Worm (Caenorhabditis elegans) whole organism, L1 larva: ENCODE data around the gene F22F1.2.

Source experiments
- C04F5.9 ChIP-seq: sonication (generic microtip); optimal IDR thresholded peaks from 2 replicates; lab custom pipeline; 2016; ENCODE audit warnings: missing genetic modification characterization, missing compliant biosample characterization
- aly-2 ChIP-seq: fragments of 150-350 bp; optimal IDR thresholded peaks from 2 replicates; lab custom pipeline; 2014; ENCODE audit warnings: missing biosample characterization, missing genetic modification characterization
- ama-1 ChIP-seq: fragments of 150-350 bp; optimal IDR thresholded peaks from 2 replicates; lab custom pipeline; 2014
- blmp-1 ChIP-seq: fragments of 150-350 bp; optimal IDR thresholded peaks from 2 replicates; lab custom pipeline; 2014; ENCODE audit warnings: missing biosample characterization, missing genetic modification characterization
- efl-3 ChIP-seq: fragments of 200-800 bp; sonication (Bioruptor generic); optimal IDR thresholded peaks from 2 replicates; lab custom pipeline; 2018; ENCODE audit warnings: mild to moderate bottlenecking, missing genetic modification characterization, missing compliant biosample characterization
- fos-1 ChIP-seq: fragments of 150-350 bp; optimal IDR thresholded peaks from 2 replicates; lab custom pipeline; 2014; ENCODE audit warnings: missing biosample characterization, missing genetic modification characterization
- lin-13 ChIP-seq: fragments of 150-350 bp; optimal IDR thresholded peaks from 2 replicates; lab custom pipeline; 2014; ENCODE audit warnings: missing biosample characterization, missing genetic modification reagents, missing genetic modification characterization
- nhr-11 ChIP-seq: fragments of 150-350 bp; optimal IDR thresholded peaks from 2 replicates; lab custom pipeline; 2014; ENCODE audit warnings: missing biosample characterization, missing genetic modification characterization
- nhr-28 ChIP-seq: fragments of 150-350 bp; optimal IDR thresholded peaks from 2 replicates; lab custom pipeline; 2014; ENCODE audit warnings: missing biosample characterization, missing genetic modification characterization
- nhr-85 ChIP-seq: sonication (generic microtip); peaks from one replicate; lab custom pipeline; 2016; ENCODE audit warnings: missing genetic modification characterization, inconsistent platforms, missing compliant biosample characterization
- sox-4 ChIP-seq: sonication (generic microtip); optimal IDR thresholded peaks from 2 replicates; lab custom pipeline; 2016; ENCODE audit warnings: missing genetic modification characterization, missing compliant biosample characterization
- zag-1 ChIP-seq: fragments of 150-350 bp; optimal IDR thresholded peaks from 2 replicates; lab custom pipeline; 2014; ENCODE audit warnings: missing biosample characterization, missing genetic modification characterization

DNA sequence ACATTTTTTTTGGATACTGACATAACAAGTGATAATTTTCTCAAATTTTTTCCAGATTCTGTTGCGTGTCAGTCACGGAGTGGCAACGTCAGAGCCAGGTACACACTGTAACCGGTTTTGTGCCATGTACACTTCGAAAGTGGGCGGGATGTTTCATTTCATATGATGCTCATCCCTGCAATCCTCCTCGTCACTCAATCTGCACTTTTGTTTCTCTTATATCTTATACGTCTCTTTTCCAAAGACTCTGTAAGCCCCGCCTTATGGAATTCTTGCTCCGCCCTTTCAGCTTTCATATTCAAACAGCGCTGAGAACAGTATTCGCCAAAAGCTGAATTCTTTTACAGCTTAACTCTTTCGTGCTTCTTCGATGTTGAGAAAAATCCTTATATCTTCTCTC, 11.4 kb downstream of the F22F1.2 start, which contains the start of gene C02B8.3:
- TF ChIP-seq lin-13 (GFP tag; lab: Kevin White, UChicago): no peak
- TF ChIP-seq efl-3: no peak
- no peak for TF ChIP-seq sox-4
- TF ChIP-seq nhr-11 (tag; lab: Kevin White, UChicago): no peak
- TF ChIP-seq nhr-28 (tag; lab: Kevin White, UChicago): no peak
- TF ChIP-seq blmp-1: no peak
- no peak for TF ChIP-seq C04F5.9 (tag; lab: Kevin White, UChicago)
- TF ChIP-seq nhr-85: no peak
- TF ChIP-seq zag-1 (tag; lab: Kevin White, UChicago): no peak
- no peak for TF ChIP-seq ama-1 (lab: Kevin White, UChicago)
- no peak for TF ChIP-seq fos-1
- no peak for TF ChIP-seq aly-2 (tag; lab: Kevin White, UChicago)
